Worm (Caenorhabditis elegans) whole organism, L4 larva: ENCODE results near the gene C04G2.10.

ENCODE experiments used
- F37D6.2 ChIP-seq: sonication (generic microtip); optimal IDR thresholded peaks from 2 replicates; lab custom pipeline; 2016; ENCODE audit warnings: mild to moderate bottlenecking, missing genetic modification characterization, missing compliant biosample characterization
- Y105C5A.15 ChIP-seq: fragments of 200-800 bp; sonication (Bioruptor generic); IDR thresholded peaks from 2 replicates; pipeline ENCODE4 v1.3.6; 2022; ENCODE audit warnings: missing genetic modification characterization, missing compliant biosample characterization
- Y75B8A.6 ChIP-seq: fragments of 200-800 bp; sonication (Bioruptor generic); IDR thresholded peaks from 2 replicates; pipeline ENCODE4 v1.3.6; 2022; ENCODE audit warnings: missing genetic modification reagents, missing genetic modification characterization, missing compliant biosample characterization
- aha-1 ChIP-seq: fragments of 150-350 bp; peaks from one replicate; lab custom pipeline; 2014; ENCODE audit warnings: missing biosample characterization, missing genetic modification characterization
- attf-4 ChIP-seq: sonication (generic microtip); optimal IDR thresholded peaks from 3 replicates; lab custom pipeline; 2017; ENCODE audit warnings: missing biosample characterization, missing genetic modification characterization
- ceh-44 ChIP-seq: fragments of 200-800 bp; sonication (Bioruptor generic); IDR thresholded peaks from 2 replicates; pipeline ENCODE4 v1.3.6; 2022; ENCODE audit warnings: missing genetic modification reagents, missing genetic modification characterization, missing compliant biosample characterization
- ceh-62 ChIP-seq: sonication (generic microtip); optimal IDR thresholded peaks from 2 replicates; lab custom pipeline; 2017; ENCODE audit warnings: missing biosample characterization, missing genetic modification characterization
- ctbp-1 ChIP-seq: fragments of 200-800 bp; sonication (Bioruptor generic); IDR thresholded peaks from 2 replicates; pipeline ENCODE4 v1.3.6; 2022; ENCODE audit warnings: missing genetic modification reagents, missing genetic modification characterization, missing compliant biosample characterization
- daf-8 ChIP-seq: fragments of 200-800 bp; sonication (Bioruptor generic); IDR thresholded peaks from 2 replicates; pipeline ENCODE4 v1.3.6; 2022; ENCODE audit warnings: missing genetic modification characterization, missing compliant biosample characterization
- dpl-1 ChIP-seq: fragments of 150-350 bp; optimal IDR thresholded peaks from 2 replicates; lab custom pipeline; 2014; ENCODE audit warnings: missing biosample characterization, missing genetic modification reagents, missing genetic modification characterization
- duxl-1 ChIP-seq: sonication (generic microtip); optimal IDR thresholded peaks from 2 replicates; lab custom pipeline; 2016; ENCODE audit warnings: mild to moderate bottlenecking, missing genetic modification characterization, moderate library complexity, missing compliant biosample characterization; ENCODE audit not compliant: poor library complexity
- egl-43 ChIP-seq: fragments of 200-800 bp; sonication (Bioruptor generic); IDR thresholded peaks from 2 replicates; pipeline ENCODE4 v1.3.6; 2022; ENCODE audit warnings: missing genetic modification reagents, missing genetic modification characterization, missing compliant biosample characterization
- gei-8 ChIP-seq: fragments of 200-800 bp; sonication (Bioruptor generic); optimal IDR thresholded peaks from 2 replicates; lab custom pipeline; 2018; ENCODE audit warnings: mild to moderate bottlenecking, missing genetic modification characterization, missing compliant biosample characterization
- hmg-1.1 ChIP-seq: fragments of 200-800 bp; sonication (Bioruptor generic); IDR thresholded peaks from 2 replicates; pipeline ENCODE4 v1.3.6; 2022; ENCODE audit warnings: missing genetic modification reagents, missing genetic modification characterization, missing compliant biosample characterization
- lin-13 ChIP-seq: fragments of 150-350 bp; optimal IDR thresholded peaks from 2 replicates; lab custom pipeline; 2014; ENCODE audit warnings: missing biosample characterization, missing genetic modification reagents, missing genetic modification characterization
- lin-38 ChIP-seq: fragments of 200-800 bp; sonication (Bioruptor generic); IDR thresholded peaks from 2 replicates; pipeline ENCODE4 v1.3.6; 2022; ENCODE audit warnings: missing genetic modification reagents, missing genetic modification characterization, missing compliant biosample characterization
- lin-39 ChIP-seq: fragments of 150-350 bp; optimal IDR thresholded peaks from 2 replicates; lab custom pipeline; 2014; ENCODE audit warnings: missing biosample characterization, missing genetic modification reagents, missing genetic modification characterization
- lir-3 ChIP-seq: sonication (generic microtip); optimal IDR thresholded peaks from 2 replicates; lab custom pipeline; 2016; ENCODE audit warnings: mild to moderate bottlenecking, missing genetic modification characterization, missing compliant biosample characterization
- madf-5 ChIP-seq, 2 experiments: fragments of 200-800 bp; sonication (Bioruptor generic); IDR thresholded peaks; 2 replicates each; pipeline ENCODE4 v1.3.6; 2022; ENCODE audit warnings: missing compliant biosample characterization in 2 of 2, missing genetic modification characterization in 2 of 2
- madf-9 ChIP-seq: fragments of 200-800 bp; sonication (Bioruptor generic); conservative IDR thresholded peaks from 2 replicates; pipeline ENCODE4 v1.3.6; 2022; ENCODE audit warnings: missing genetic modification reagents, missing genetic modification characterization, missing compliant biosample characterization
- mdl-1 ChIP-seq, 2 experiments: fragments of 150-350 bp in 1 of 2; sonication (generic microtip) in 1 of 2; optimal IDR thresholded peaks; 2 replicates each; lab custom pipeline; 2014 to 2017; ENCODE audit warnings: missing biosample characterization in 2 of 2, missing genetic modification characterization in 2 of 2
- mep-1 ChIP-seq: fragments of 150-350 bp; sonication (generic microtip); optimal IDR thresholded peaks from 3 replicates; lab custom pipeline; 2014; ENCODE audit warnings: missing biosample characterization, missing genetic modification characterization
- mxl-2 ChIP-seq: fragments of 200-800 bp; sonication (Bioruptor generic); conservative IDR thresholded peaks from 2 replicates; pipeline ENCODE4 v1.3.6; 2022; ENCODE audit warnings: missing genetic modification reagents, missing genetic modification characterization, missing compliant biosample characterization
- nhr-11 ChIP-seq: fragments of 150-350 bp; optimal IDR thresholded peaks from 2 replicates; lab custom pipeline; 2014; ENCODE audit warnings: missing biosample characterization, missing genetic modification characterization
- nhr-111 ChIP-seq: fragments of 200-800 bp; sonication (Bioruptor generic); optimal IDR thresholded peaks from 2 replicates; lab custom pipeline; 2018; ENCODE audit warnings: mild to moderate bottlenecking, missing genetic modification characterization, missing compliant biosample characterization
- nhr-237 ChIP-seq: sonication (generic microtip); optimal IDR thresholded peaks from 2 replicates; lab custom pipeline; 2017; ENCODE audit warnings: missing biosample characterization, missing genetic modification characterization
- nhr-48 ChIP-seq: sonication (generic microtip); optimal IDR thresholded peaks from 2 replicates; lab custom pipeline; 2016; ENCODE audit warnings: mild to moderate bottlenecking, missing genetic modification characterization, missing compliant biosample characterization
- nhr-6 ChIP-seq: fragments of 150-350 bp; optimal IDR thresholded peaks from 2 replicates; lab custom pipeline; 2014; ENCODE audit warnings: missing biosample characterization, missing genetic modification characterization
- nhr-77 ChIP-seq: fragments of 150-350 bp; optimal IDR thresholded peaks from 2 replicates; lab custom pipeline; 2014; ENCODE audit warnings: missing biosample characterization, missing genetic modification characterization
- saeg-2 ChIP-seq: fragments of 200-800 bp; sonication (Bioruptor generic); IDR thresholded peaks from 2 replicates; pipeline ENCODE4 v1.3.6; 2022; ENCODE audit warnings: missing genetic modification reagents, missing genetic modification characterization, missing compliant biosample characterization
- sdz-12 ChIP-seq: fragments of 200-800 bp; sonication (Bioruptor generic); optimal IDR thresholded peaks from 2 replicates; lab custom pipeline; 2018; ENCODE audit warnings: mild to moderate bottlenecking, missing genetic modification characterization, missing compliant biosample characterization
- skn-1 ChIP-seq: fragments of 150-350 bp; optimal IDR thresholded peaks from 2 replicates; lab custom pipeline; 2014; ENCODE audit warnings: missing biosample characterization, missing genetic modification characterization
- snpc-4 ChIP-seq: fragments of 150-350 bp; optimal IDR thresholded peaks from 2 replicates; lab custom pipeline; 2014; ENCODE audit warnings: missing biosample characterization, missing genetic modification characterization
- spr-1 ChIP-seq: sonication (generic microtip); optimal IDR thresholded peaks from 2 replicates; lab custom pipeline; 2016; ENCODE audit warnings: mild to moderate bottlenecking, missing genetic modification characterization, missing compliant biosample characterization
- spr-3 ChIP-seq: fragments of 200-800 bp; sonication (Bioruptor generic); optimal IDR thresholded peaks from 2 replicates; lab custom pipeline; 2018; ENCODE audit warnings: mild to moderate bottlenecking, missing genetic modification characterization, missing compliant biosample characterization
- unc-130 ChIP-seq: sonication (generic microtip); optimal IDR thresholded peaks from 2 replicates; lab custom pipeline; 2016; ENCODE audit warnings: missing genetic modification reagents, missing genetic modification characterization, missing compliant biosample characterization
- unc-39 ChIP-seq: sonication (generic microtip); optimal IDR thresholded peaks from 2 replicates; lab custom pipeline; 2017; ENCODE audit warnings: missing biosample characterization, missing genetic modification characterization
- zip-11 ChIP-seq: fragments of 200-800 bp; sonication (Bioruptor generic); IDR thresholded peaks from 2 replicates; pipeline ENCODE4 v1.3.6; 2022; ENCODE audit warnings: missing genetic modification characterization, missing compliant biosample characterization
- zip-2 ChIP-seq: fragments of 150-350 bp; optimal IDR thresholded peaks from 2 replicates; lab custom pipeline; 2014; ENCODE audit warnings: missing biosample characterization, missing genetic modification characterization

The C04G2.10 gene

ce11 chrIV:10085401-10086187, 29.6 kb upstream of the C04G2.10 start, which contains the start of the genes col-2 and ndc-80 (continued):
- TF ChIP-seq lin-38 (peak; percentile 94), ceh-44 (GFP tag; lab: Robert Waterston, UW) (no peak), zip-11 (GFP tag; lab: Robert Waterston, UW) (no peak), nhr-11 (tag; lab: Kevin White, UChicago) (peak; percentile 35), dpl-1 (GFP tag; lab: Kevin White, UChicago) (peak; percentile 82), unc-39 (tag; lab: Kevin White, UChicago) (no peak), lin-13 (GFP tag; lab: Kevin White, UChicago) (peak; percentile 37), lin-39 (no peak), nhr-48 (tag; lab: Kevin White, UChicago) (no peak), ctbp-1 (GFP tag; lab: Robert Waterston, UW) (no peak), F37D6.2 (tag; lab: Kevin White, UChicago) (no peak), nhr-111 (GFP tag; lab: Kevin White, UChicago) (no peak), gei-8 (GFP tag; lab: Kevin White, UChicago) (no peak), attf-4 (tag; lab: Kevin White, UChicago) (no peak), sdz-12 (GFP tag; lab: Kevin White, UChicago) (no peak), Y105C5A.15 (GFP tag; lab: Robert Waterston, UW) (no peak), ceh-62 (no peak), hmg-1.1 (no peak; the same call in 1 of the 2 replicates), mdl-1 (tag; optimal IDR thresholded peaks at IDR 0.05; lab: Kevin White, UChicago) (peak in 1 of 2 experiments; percentile 0), madf-5 (GFP tag; IDR thresholded peaks at IDR 0.05; lab: Robert Waterston, UW) (no peak), nhr-77 (tag; lab: Kevin White, UChicago) (no peak), Y75B8A.6 (GFP tag; lab: Robert Waterston, UW) (no peak), nhr-6 (tag; lab: Kevin White, UChicago) (peak; percentile 82), skn-1 (no peak), daf-8 (GFP tag; lab: Robert Waterston, UW) (no peak)
- TF ChIP-seq, all 104 proteins: peak for 15

- TF ChIP-seq lir-3 (tag; lab: Kevin White, UChicago) (no peak), mep-1 (tag; lab: Kevin White, UChicago) (no peak), nhr-237 (no peak), duxl-1 (tag; lab: Kevin White, UChicago) (no peak), snpc-4 (no peak), dpl-1 (GFP tag; lab: Kevin White, UChicago) (no peak)
These were observed 25.5 kb upstream of the C04G2.10 start, which contains the start of gene ttr-39 for ce11 chrIV:10089777-10090176. Gene ttr-39, minus strand, starts transcription at chrIV:10089877.

DNA sequence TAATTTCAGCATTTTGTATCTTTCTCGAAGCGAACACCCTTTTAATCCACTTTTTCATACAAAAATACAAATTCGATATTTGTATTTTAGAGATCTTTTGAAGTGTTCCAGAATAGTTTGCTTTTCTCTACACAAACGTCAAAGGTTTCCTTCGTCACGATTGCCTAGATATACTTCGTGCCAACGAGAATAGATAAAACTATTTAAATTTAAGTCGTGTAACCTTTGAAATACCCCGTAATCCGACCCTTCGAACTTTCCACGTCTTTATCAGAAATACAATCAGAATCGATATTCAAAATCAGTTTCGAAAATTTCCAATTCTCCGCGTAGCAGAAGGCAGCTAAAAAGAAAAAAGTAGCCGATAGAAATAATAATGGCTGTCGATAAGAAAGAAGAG, 24.9 kb upstream of the C04G2.10 start, which contains the start of gene ttbk-5:
Gene ttbk-5 (plus strand): TSS at position 301 of the 400 bp plus-strand sequence.
- TF ChIP-seq skn-1 (no peak), saeg-2 (no peak), gei-8 (GFP tag; lab: Kevin White, UChicago) (no peak), madf-9 (GFP tag; lab: Robert Waterston, UW) (no peak), mdl-1 (tag; optimal IDR thresholded peaks at IDR 0.05; lab: Kevin White, UChicago) (no peak), nhr-77 (tag; lab: Kevin White, UChicago) (no peak)
- TF ChIP-seq, all 104 proteins: peak for 0

ce11 chrIV:10095171-10095570, 20.1 kb upstream of the C04G2.10 start, which contains the start of the genes C04G2.5 and msp-36:
Gene C04G2.5, minus strand, starts transcription at chrIV:10095271.
Gene msp-36, plus strand, starts transcription at chrIV:10095433.
- TF ChIP-seq aha-1 (no peak), unc-130 (GFP tag; lab: Kevin White, UChicago) (no peak), sdz-12 (GFP tag; lab: Kevin White, UChicago) (no peak), spr-1 (no peak), egl-43 (GFP tag; lab: Robert Waterston, UW) (0 out of 2 replicates have a peak, but pooled peaks have one; percentile 30), zip-2 (tag; lab: Kevin White, UChicago) (no peak), spr-3 (no peak), mxl-2 (GFP tag; lab: Robert Waterston, UW) (no peak)
